Worm (Caenorhabditis elegans) whole organism, L2 larva: ENCODE data around the gene odd-2.

Source experiments
- C34F6.9 ChIP-seq: fragments of 150-350 bp; optimal IDR thresholded peaks from 2 replicates; lab custom pipeline; 2014; ENCODE audit warnings: missing biosample characterization, missing genetic modification characterization
- F13H6.1 ChIP-seq: sonication (generic microtip); optimal IDR thresholded peaks from 2 replicates; lab custom pipeline; 2016; ENCODE audit warnings: missing genetic modification characterization, missing compliant biosample characterization
- R02D3.7 ChIP-seq: fragments of 150-350 bp; optimal IDR thresholded peaks from 2 replicates; lab custom pipeline; 2014; ENCODE audit warnings: missing biosample characterization, missing genetic modification characterization
- Y55F3AM.14 ChIP-seq: fragments of 200-800 bp; sonication (Bioruptor generic); optimal IDR thresholded peaks from 2 replicates; lab custom pipeline; 2018; ENCODE audit warnings: mild to moderate bottlenecking, missing genetic modification characterization, missing compliant biosample characterization
- ZK546.5 ChIP-seq: sonication (generic microtip); optimal IDR thresholded peaks from 2 replicates; lab custom pipeline; 2017; ENCODE audit warnings: missing biosample characterization, missing genetic modification characterization
- ama-1 ChIP-seq: fragments of 150-350 bp; optimal IDR thresholded peaks from 2 replicates; lab custom pipeline; 2018; ENCODE audit warnings: inconsistent platforms
- blmp-1 ChIP-seq: sonication (generic microtip); optimal IDR thresholded peaks from 2 replicates; lab custom pipeline; 2017; ENCODE audit warnings: missing genetic modification characterization, mild to moderate bottlenecking, missing compliant biosample characterization, antibody characterized with exemption, moderate library complexity; ENCODE audit not compliant: insufficient read depth
- ceh-16 ChIP-seq: fragments of 150-350 bp; optimal IDR thresholded peaks from 2 replicates; lab custom pipeline; 2014; ENCODE audit warnings: missing biosample characterization, missing genetic modification characterization
- ceh-82 ChIP-seq: fragments of 150-350 bp; optimal IDR thresholded peaks from 2 replicates; lab custom pipeline; 2014; ENCODE audit warnings: missing biosample characterization, missing genetic modification characterization
- crh-2 ChIP-seq: sonication (generic microtip); optimal IDR thresholded peaks from 2 replicates; lab custom pipeline; 2017; ENCODE audit warnings: missing biosample characterization, missing genetic modification characterization
- elt-1 ChIP-seq: fragments of 150-350 bp; optimal IDR thresholded peaks from 2 replicates; lab custom pipeline; 2014; ENCODE audit warnings: missing biosample characterization, missing genetic modification characterization
- fos-1 ChIP-seq: fragments of 150-350 bp; optimal IDR thresholded peaks from 2 replicates; lab custom pipeline; 2014; ENCODE audit warnings: missing biosample characterization, missing genetic modification characterization
- lin-11 ChIP-seq: fragments of 150-350 bp; sonication (generic microtip); optimal IDR thresholded peaks from 2 replicates; lab custom pipeline; 2014; ENCODE audit warnings: missing biosample characterization, missing genetic modification characterization, inconsistent platforms, mixed read lengths
- lin-39 ChIP-seq: fragments of 150-350 bp; optimal IDR thresholded peaks from 2 replicates; lab custom pipeline; 2014; ENCODE audit warnings: missing biosample characterization, missing genetic modification reagents, missing genetic modification characterization
- lsy-2 ChIP-seq, 2 experiments: fragments of 150-350 bp in 1 of 2; sonication (generic microtip) in 1 of 2; optimal IDR thresholded peaks; 2 replicates each; lab custom pipeline; 2014 to 2017; ENCODE audit warnings: missing biosample characterization in 2 of 2, missing genetic modification characterization in 2 of 2
- mbf-1 ChIP-seq: sonication (generic microtip); optimal IDR thresholded peaks from 2 replicates; lab custom pipeline; 2017; ENCODE audit warnings: missing biosample characterization, missing genetic modification characterization
- mdl-1 ChIP-seq, 2 experiments: fragments of 150-350 bp in 1 of 2; sonication (generic microtip) in 1 of 2; optimal IDR thresholded peaks; 2 replicates each; lab custom pipeline; 2017; ENCODE audit warnings: missing biosample characterization in 2 of 2, missing genetic modification characterization in 2 of 2
- nhr-10 ChIP-seq: sonication (generic microtip); optimal IDR thresholded peaks from 2 replicates; lab custom pipeline; 2017; ENCODE audit warnings: missing biosample characterization, missing genetic modification characterization
- nhr-12 ChIP-seq: fragments of 150-350 bp; optimal IDR thresholded peaks from 2 replicates; lab custom pipeline; 2014; ENCODE audit warnings: missing biosample characterization, missing genetic modification characterization
- nhr-129 ChIP-seq: fragments of 150-350 bp; optimal IDR thresholded peaks from 2 replicates; lab custom pipeline; 2014; ENCODE audit warnings: missing biosample characterization, missing genetic modification characterization
- nhr-21 ChIP-seq: fragments of 150-350 bp; optimal IDR thresholded peaks from 2 replicates; lab custom pipeline; 2014; ENCODE audit warnings: missing biosample characterization, missing genetic modification characterization
- nhr-23 ChIP-seq: fragments of 150-350 bp; optimal IDR thresholded peaks from 2 replicates; lab custom pipeline; 2014; ENCODE audit warnings: missing biosample characterization, missing genetic modification reagents, missing genetic modification characterization
- nhr-237 ChIP-seq: fragments of 150-350 bp; optimal IDR thresholded peaks from 2 replicates; lab custom pipeline; 2014; ENCODE audit warnings: missing biosample characterization, missing genetic modification characterization
- nhr-25 ChIP-seq: fragments of 150-350 bp; sonication (generic microtip); optimal IDR thresholded peaks from 3 replicates; lab custom pipeline; 2014; ENCODE audit warnings: missing biosample characterization, missing genetic modification characterization
- nhr-6 ChIP-seq: fragments of 150-350 bp; optimal IDR thresholded peaks from 2 replicates; lab custom pipeline; 2014; ENCODE audit warnings: missing biosample characterization, missing genetic modification characterization
- skn-1 ChIP-seq: sonication (generic microtip); optimal IDR thresholded peaks from 2 replicates; lab custom pipeline; 2017; ENCODE audit warnings: missing biosample characterization, missing genetic modification characterization
- sma-3 ChIP-seq: sonication (generic microtip); optimal IDR thresholded peaks from 2 replicates; lab custom pipeline; 2016; ENCODE audit warnings: missing genetic modification reagents, missing genetic modification characterization, missing compliant biosample characterization
- sma-9 ChIP-seq, 2 experiments: fragments of 150-350 bp in 1 of 2; sonication (generic microtip) in 1 of 2; optimal IDR thresholded peaks; 2 replicates each; lab custom pipeline; 2014 to 2016; ENCODE audit warnings: missing genetic modification characterization in 2 of 2, mild to moderate bottlenecking in 1 of 2, missing biosample characterization in 1 of 2, missing compliant biosample characterization in 1 of 2, missing genetic modification reagents in 1 of 2, moderate library complexity in 1 of 2
- snpc-4 ChIP-seq: fragments of 150-350 bp; optimal IDR thresholded peaks from 2 replicates; lab custom pipeline; 2014; ENCODE audit warnings: missing biosample characterization, missing genetic modification characterization
- unc-39 ChIP-seq: fragments of 150-350 bp; optimal IDR thresholded peaks from 2 replicates; lab custom pipeline; 2014; ENCODE audit warnings: missing biosample characterization, missing genetic modification characterization
- unc-55 ChIP-seq: fragments of 150-350 bp; sonication (generic microtip); optimal IDR thresholded peaks from 3 replicates; lab custom pipeline; 2014; ENCODE audit warnings: missing biosample characterization, missing genetic modification reagents, missing genetic modification characterization
- zag-1 ChIP-seq: fragments of 150-350 bp; optimal IDR thresholded peaks from 2 replicates; lab custom pipeline; 2014; ENCODE audit warnings: missing biosample characterization, missing genetic modification characterization
- ztf-1 ChIP-seq: fragments of 200-800 bp; sonication (Bioruptor generic); conservative IDR thresholded peaks from 2 replicates; pipeline ENCODE4 v1.3.6; 2022; ENCODE audit warnings: missing genetic modification characterization, missing compliant biosample characterization
- ztf-11 ChIP-seq: sonication (generic microtip); optimal IDR thresholded peaks from 2 replicates; lab custom pipeline; 2017; ENCODE audit warnings: missing biosample characterization, missing genetic modification characterization
- ztf-4 ChIP-seq: fragments of 150-350 bp; optimal IDR thresholded peaks from 2 replicates; lab custom pipeline; 2014; ENCODE audit warnings: missing biosample characterization, missing genetic modification characterization

The odd-2 gene

ce11 chrX:6207687-6208088 lies 47.4 kb upstream of the odd-2 start, which contains the start of gene T13C5.6 (continued):
- TF ChIP-seq mbf-1 (tag; lab: Kevin White, UChicago): no peak

- TF ChIP-seq zag-1 (tag; lab: Kevin White, UChicago) (no peak), nhr-21 (tag; lab: Kevin White, UChicago) (no peak), nhr-10 (tag; lab: Kevin White, UChicago) (no peak), ZK546.5 (no peak)
Observed at ce11 chrX:6206305-6206704, 46.0 kb upstream of the odd-2 start, which contains the start of gene mtp-18. Gene mtp-18 (minus strand): TSS chrX:6206405.

- TF ChIP-seq lsy-2 (tag; optimal IDR thresholded peaks at IDR 0.05; lab: Kevin White, UChicago) (no peak), sma-9 (GFP tag; optimal IDR thresholded peaks at IDR 0.05; lab: Kevin White, UChicago) (no peak), sma-9 (tag; optimal IDR thresholded peaks at IDR 0.05; lab: Kevin White, UChicago) (no peak), lin-11 (tag; lab: Kevin White, UChicago) (no peak), ztf-11 (tag; lab: Kevin White, UChicago) (no peak), unc-55 (GFP tag; lab: Kevin White, UChicago) (no peak), snpc-4 (tag; lab: Kevin White, UChicago) (no peak), ceh-82 (no peak), C34F6.9 (no peak)
- TF ChIP-seq, all 48 proteins: peak for 0
Observed at ce11 chrX:6205325-6205724, 45.0 kb upstream of the odd-2 start.

ce11 chrX:6204696-6205232 lies 44.4 kb upstream of the odd-2 start, which contains the start of gene bca-1:
Gene bca-1 (minus strand): TSS chrX:6204746.
- no peak for TF ChIP-seq mdl-1 (tag; optimal IDR thresholded peaks at IDR 0.05; lab: Kevin White, UChicago)
- TF ChIP-seq nhr-6: peak; percentile 26
- TF ChIP-seq nhr-21 (tag; lab: Kevin White, UChicago): peak; percentile 27
- TF ChIP-seq nhr-12 (tag; lab: Kevin White, UChicago): no peak
- peak; percentile 59 for TF ChIP-seq crh-2 (tag; lab: Kevin White, UChicago)
- peak; percentile 12 for TF ChIP-seq ama-1 (lab: Kevin White, UChicago)
- no peak for TF ChIP-seq sma-3 (GFP tag; lab: Kevin White, UChicago)
- TF ChIP-seq sma-9 (GFP tag; optimal IDR thresholded peaks at IDR 0.05; lab: Kevin White, UChicago): peak; percentile 80
- no peak for TF ChIP-seq sma-9 (tag; optimal IDR thresholded peaks at IDR 0.05; lab: Kevin White, UChicago)
- TF ChIP-seq fos-1 (tag; lab: Kevin White, UChicago): peak; percentile 31
- TF ChIP-seq lsy-2 (tag; optimal IDR thresholded peaks at IDR 0.05; lab: Kevin White, UChicago): peak in 1 of 2 experiments; percentile 48
- no peak for TF ChIP-seq ZK546.5
- TF ChIP-seq blmp-1 (tag; lab: Kevin White, UChicago): peak; percentile 88
- TF ChIP-seq F13H6.1 (tag; lab: Kevin White, UChicago): peak; percentile 27
- TF ChIP-seq ceh-16 (tag; lab: Kevin White, UChicago): no peak
- TF ChIP-seq skn-1 (tag; lab: Kevin White, UChicago): no peak
- TF ChIP-seq nhr-237 (tag; lab: Kevin White, UChicago): no peak
- TF ChIP-seq nhr-129: peak; percentile 79
- peak; percentile 39 for TF ChIP-seq C34F6.9
- TF ChIP-seq lin-39 (tag; lab: Kevin White, UChicago): no peak
- TF ChIP-seq nhr-23 (tag; lab: Kevin White, UChicago): no peak
- peak; percentile 69 for TF ChIP-seq nhr-25 (tag; lab: Kevin White, UChicago)
- TF ChIP-seq, all 48 proteins: peak for 12

ce11 chrX:6203315-6203714 lies 43.0 kb upstream of the odd-2 start:
- TF ChIP-seq sma-9 (GFP tag; optimal IDR thresholded peaks at IDR 0.05; lab: Kevin White, UChicago): peak; percentile 21
- TF ChIP-seq sma-9 (tag; optimal IDR thresholded peaks at IDR 0.05; lab: Kevin White, UChicago): no peak
- TF ChIP-seq ztf-1 (GFP tag; lab: Robert Waterston, UW): no peak

ce11 chrX:6202809-6203208 lies 42.5 kb upstream of the odd-2 start:
- TF ChIP-seq skn-1 (tag; lab: Kevin White, UChicago) (no peak), C34F6.9 (peak; percentile 8), nhr-23 (tag; lab: Kevin White, UChicago) (no peak), nhr-6 (no peak), lsy-2 (tag; optimal IDR thresholded peaks at IDR 0.05; lab: Kevin White, UChicago) (peak in 1 of 2 experiments; percentile 27), nhr-129 (peak; percentile 64), crh-2 (tag; lab: Kevin White, UChicago) (no peak), R02D3.7 (tag; lab: Kevin White, UChicago) (no peak), elt-1 (no peak), F13H6.1 (tag; lab: Kevin White, UChicago) (peak; percentile 19), ZK546.5 (no peak), zag-1 (tag; lab: Kevin White, UChicago) (no peak), nhr-25 (tag; lab: Kevin White, UChicago) (no peak), unc-39 (tag; lab: Kevin White, UChicago) (no peak), nhr-12 (tag; lab: Kevin White, UChicago) (no peak), ztf-4 (tag; lab: Kevin White, UChicago) (peak; percentile 27), mbf-1 (tag; lab: Kevin White, UChicago) (no peak), Y55F3AM.14 (GFP tag; lab: Kevin White, UChicago) (no peak)
